Worm (Caenorhabditis elegans): ENCODE data around the gene F41G3.19.

- TF ChIP-seq flt-1 (GFP tag; IDR thresholded peaks at IDR 0.05): no peak
- TF ChIP-seq ama-1 (optimal IDR thresholded peaks at IDR 0.05): no peak
Measured at ce11 chrII:6745783-6746182, 6.1 kb downstream of the F41G3.19 start, which contains the start of gene ins-14.
